Fruit fly (Drosophila melanogaster) whole organism, embryonic: Measurements from ENCODE around the gene CG7550.

Experiments
- ATbp ChIP-seq: fragments of 200-800 bp; sonication (Bioruptor generic); optimal IDR thresholded peaks from 2 replicates; lab custom pipeline; 2017; ENCODE audit warnings: missing biosample characterization, mild to moderate bottlenecking, missing genetic modification characterization, missing genetic modification reagents
- B-H2 ChIP-seq: fragments of 200-800 bp; sonication (Bioruptor generic); optimal IDR thresholded peaks from 2 replicates; lab custom pipeline; 2018; ENCODE audit warnings: missing biosample characterization, mild to moderate bottlenecking, missing genetic modification characterization
- CG10959 ChIP-seq: fragments of 200-800 bp; sonication (Bioruptor generic); IDR thresholded peaks from 2 replicates; pipeline ENCODE4 v1.3.6; 2022; ENCODE audit warnings: missing biosample characterization, missing genetic modification characterization
- CG12219 ChIP-seq: fragments of 200-800 bp; sonication (Bioruptor generic); optimal IDR thresholded peaks from 3 replicates; lab custom pipeline; 2018; ENCODE audit warnings: missing biosample characterization, mild to moderate bottlenecking, missing genetic modification characterization
- CG12659 ChIP-seq: fragments of 200-800 bp; sonication (Bioruptor generic); optimal IDR thresholded peaks from 3 replicates; lab custom pipeline; 2017; ENCODE audit warnings: mild to moderate bottlenecking, missing biosample characterization, missing genetic modification reagents, missing genetic modification characterization
- CG12769 ChIP-seq: fragments of 200-800 bp; sonication (Bioruptor generic); optimal IDR thresholded peaks from 2 replicates; lab custom pipeline; 2019; ENCODE audit warnings: missing biosample characterization, mild to moderate bottlenecking, missing genetic modification characterization, moderate library complexity
- CG13894 ChIP-seq: fragments of 200-800 bp; sonication (Bioruptor generic); optimal IDR thresholded peaks from 3 replicates; lab custom pipeline; 2018; ENCODE audit warnings: missing biosample characterization, mild to moderate bottlenecking, missing genetic modification characterization, moderate library complexity
- CG14667 ChIP-seq: fragments of 200-800 bp; sonication (Bioruptor generic); IDR thresholded peaks from 2 replicates; pipeline ENCODE4 v1.3.6; 2022; ENCODE audit warnings: missing biosample characterization, missing genetic modification characterization
- CG14965 ChIP-seq: fragments of 200-800 bp; sonication (Bioruptor generic); optimal IDR thresholded peaks from 2 replicates; lab custom pipeline; 2016; ENCODE audit warnings: missing biosample characterization, missing genetic modification characterization, borderline replicate concordance
- CG15269 ChIP-seq: fragments of 200-800 bp; sonication (Bioruptor generic); optimal IDR thresholded peaks from 2 replicates; lab custom pipeline; 2018; ENCODE audit warnings: missing biosample characterization, mild to moderate bottlenecking, missing genetic modification characterization, moderate library complexity
- CG1602 ChIP-seq: fragments of 200-800 bp; sonication (Bioruptor generic); optimal IDR thresholded peaks from 3 replicates; lab custom pipeline; 2016; ENCODE audit warnings: missing biosample characterization, missing genetic modification characterization
- CG17361 ChIP-seq: fragments of 200-800 bp; sonication (Bioruptor generic); IDR thresholded peaks from 3 replicates; pipeline ENCODE4 v1.3.6; 2022; ENCODE audit warnings: missing biosample characterization, missing genetic modification characterization
- CG2116 ChIP-seq: fragments of 200-800 bp; sonication (Bioruptor generic); optimal IDR thresholded peaks from 3 replicates; lab custom pipeline; 2018; ENCODE audit warnings: missing biosample characterization, mild to moderate bottlenecking, missing genetic modification characterization
- CG2678 ChIP-seq: fragments of 200-800 bp; sonication (Bioruptor generic); optimal IDR thresholded peaks from 3 replicates; lab custom pipeline; 2019; ENCODE audit warnings: missing biosample characterization, mild to moderate bottlenecking, missing genetic modification characterization, moderate library complexity
- CG34224 ChIP-seq: fragments of 200-800 bp; sonication (Bioruptor generic); IDR thresholded peaks from 3 replicates; pipeline ENCODE4 v1.3.6; 2022; ENCODE audit warnings: missing biosample characterization, missing genetic modification characterization; ENCODE audit not compliant: partially characterized antibody
- CG4707 ChIP-seq: fragments of 200-800 bp; sonication (Bioruptor generic); optimal IDR thresholded peaks from 2 replicates; lab custom pipeline; 2018; ENCODE audit warnings: missing biosample characterization, mild to moderate bottlenecking, missing genetic modification characterization, moderate library complexity
- CG5245 ChIP-seq: fragments of 200-800 bp; sonication (Bioruptor generic); optimal IDR thresholded peaks from 3 replicates; lab custom pipeline; 2016; ENCODE audit warnings: missing biosample characterization, missing genetic modification characterization
- CG7963 ChIP-seq: fragments of 200-800 bp; sonication (Bioruptor generic); IDR thresholded peaks from 3 replicates; pipeline ENCODE4 v1.3.6; 2022; ENCODE audit warnings: missing biosample characterization, missing genetic modification characterization; ENCODE audit not compliant: partially characterized antibody
- CG8089 ChIP-seq: fragments of 200-800 bp; sonication (Bioruptor generic); optimal IDR thresholded peaks from 3 replicates; lab custom pipeline; 2016; ENCODE audit warnings: missing biosample characterization, missing genetic modification characterization
- E2f2 ChIP-seq: fragments of 200-800 bp; sonication (Bioruptor generic); IDR thresholded peaks from 2 replicates; pipeline ENCODE4 v1.3.6; 2022; ENCODE audit warnings: missing biosample characterization, missing genetic modification characterization
- HmgZ ChIP-seq: fragments of 200-800 bp; sonication (Bioruptor generic); optimal IDR thresholded peaks from 2 replicates; lab custom pipeline; 2018; ENCODE audit warnings: missing biosample characterization, mild to moderate bottlenecking, missing genetic modification characterization
- Lhr ChIP-seq: fragments of 200-800 bp; sonication (Bioruptor generic); optimal IDR thresholded peaks from 3 replicates; lab custom pipeline; 2017; ENCODE audit warnings: mild to moderate bottlenecking, missing biosample characterization, missing genetic modification reagents, missing genetic modification characterization
- MBD-R2 ChIP-seq: fragments of 200-800 bp; sonication (Bioruptor generic); IDR thresholded peaks from 2 replicates; pipeline ENCODE4 v1.3.6; 2022; ENCODE audit warnings: missing biosample characterization, missing genetic modification characterization
- Max ChIP-seq: fragments of 200-800 bp; sonication (Bioruptor generic); optimal IDR thresholded peaks from 2 replicates; lab custom pipeline; 2016; ENCODE audit warnings: missing biosample characterization, mild to moderate bottlenecking, missing genetic modification characterization
- Nf-YA ChIP-seq: fragments of 200-800 bp; sonication (Bioruptor generic); IDR thresholded peaks from 2 replicates; pipeline ENCODE4 v1.3.6; 2022; ENCODE audit warnings: missing biosample characterization, missing genetic modification characterization
- Nf-YC ChIP-seq: fragments of 200-800 bp; optimal IDR thresholded peaks from 3 replicates; lab custom pipeline; 2019; ENCODE audit warnings: missing biosample characterization, mild to moderate bottlenecking, missing genetic modification characterization, moderate library complexity
- Sry-δ ChIP-seq: fragments of 200-800 bp; sonication (Bioruptor generic); optimal IDR thresholded peaks from 2 replicates; lab custom pipeline; 2016; ENCODE audit warnings: missing biosample characterization, missing genetic modification characterization
- ap ChIP-seq: fragments of 200-800 bp; sonication (Bioruptor generic); IDR thresholded peaks from 2 replicates; pipeline ENCODE4 v1.3.6; 2022; ENCODE audit warnings: missing biosample characterization, missing genetic modification characterization
- btn ChIP-seq: fragments of 200-800 bp; sonication (Bioruptor generic); optimal IDR thresholded peaks from 2 replicates; lab custom pipeline; 2016; ENCODE audit warnings: missing biosample characterization, missing genetic modification characterization
- chn ChIP-seq: fragments of 200-800 bp; sonication (Bioruptor generic); optimal IDR thresholded peaks from 2 replicates; lab custom pipeline; 2016; ENCODE audit warnings: missing biosample characterization, missing genetic modification characterization
- ci ChIP-seq: fragments of 200-800 bp; sonication (Bioruptor generic); IDR thresholded peaks from 3 replicates; pipeline ENCODE4 v1.3.6; 2022; ENCODE audit warnings: missing biosample characterization, missing genetic modification characterization
- cwo ChIP-seq: fragments of 200-800 bp; sonication (Bioruptor generic); optimal IDR thresholded peaks from 3 replicates; lab custom pipeline; 2017; ENCODE audit warnings: missing biosample characterization, missing genetic modification characterization, mild to moderate bottlenecking, moderate library complexity, missing genetic modification reagents
- emc ChIP-seq: fragments of 200-800 bp; sonication (Bioruptor generic); optimal IDR thresholded peaks from 2 replicates; lab custom pipeline; 2016; ENCODE audit warnings: missing biosample characterization, missing genetic modification characterization
- fru ChIP-seq: fragments of >200 bp; optimal IDR thresholded peaks from 2 replicates; lab custom pipeline; 2017
- ftz-f1 ChIP-seq: fragments of 200-800 bp; sonication (Bioruptor generic); optimal IDR thresholded peaks from 2 replicates; lab custom pipeline; 2016; ENCODE audit warnings: missing biosample characterization, missing genetic modification characterization
- gcm ChIP-seq: fragments of 200-800 bp; sonication (Bioruptor generic); optimal IDR thresholded peaks from 2 replicates; lab custom pipeline; 2019; ENCODE audit warnings: missing biosample characterization, mild to moderate bottlenecking, missing genetic modification characterization, moderate library complexity
- gem ChIP-seq: fragments of 200-800 bp; sonication (Bioruptor generic); optimal IDR thresholded peaks from 2 replicates; lab custom pipeline; 2019; ENCODE audit warnings: missing biosample characterization, mild to moderate bottlenecking, missing genetic modification characterization, moderate library complexity
- h ChIP-seq: fragments of >200 bp; optimal IDR thresholded peaks from 2 replicates; lab custom pipeline; 2017
- hb ChIP-seq: fragments of 200-800 bp; sonication (Bioruptor generic); IDR thresholded peaks from 3 replicates; pipeline ENCODE4 v1.3.6; 2022; ENCODE audit warnings: missing biosample characterization, missing genetic modification characterization; ENCODE audit not compliant: partially characterized antibody
- klu ChIP-seq: fragments of 200-800 bp; sonication (Bioruptor generic); IDR thresholded peaks from 2 replicates; pipeline ENCODE4 v1.3.6; 2022; ENCODE audit warnings: missing biosample characterization, missing genetic modification characterization
- kni ChIP-seq: fragments of 200-800 bp; sonication (Bioruptor generic); optimal IDR thresholded peaks from 3 replicates; lab custom pipeline; 2017; ENCODE audit warnings: mild to moderate bottlenecking, missing biosample characterization, missing genetic modification reagents, missing genetic modification characterization
- mirr ChIP-seq: fragments of 200-800 bp; sonication (Bioruptor generic); optimal IDR thresholded peaks from 3 replicates; lab custom pipeline; 2018; ENCODE audit warnings: missing biosample characterization, mild to moderate bottlenecking, missing genetic modification characterization
- nerfin-1 ChIP-seq: fragments of 200-800 bp; sonication (Bioruptor generic); optimal IDR thresholded peaks from 3 replicates; lab custom pipeline; 2019; ENCODE audit warnings: missing biosample characterization, mild to moderate bottlenecking, missing genetic modification characterization, moderate library complexity
- phol ChIP-seq: fragments of 200-800 bp; sonication (Bioruptor generic); optimal IDR thresholded peaks from 3 replicates; lab custom pipeline; 2018; ENCODE audit warnings: missing biosample characterization, mild to moderate bottlenecking, missing genetic modification characterization, moderate library complexity
- ranshi ChIP-seq: fragments of 200-800 bp; sonication (Bioruptor generic); IDR thresholded peaks from 2 replicates; pipeline ENCODE4 v1.3.6; 2022; ENCODE audit warnings: missing biosample characterization, missing genetic modification characterization
- sd ChIP-seq: fragments of 200-800 bp; sonication (Bioruptor generic); optimal IDR thresholded peaks from 3 replicates; lab custom pipeline; 2018; ENCODE audit warnings: missing biosample characterization, mild to moderate bottlenecking, missing genetic modification characterization, moderate library complexity
- shn ChIP-seq: fragments of 200-800 bp; sonication (Bioruptor generic); optimal IDR thresholded peaks from 3 replicates; lab custom pipeline; 2016; ENCODE audit warnings: missing biosample characterization, missing genetic modification characterization
- sim ChIP-seq: fragments of 200-800 bp; sonication (Bioruptor generic); IDR thresholded peaks from 2 replicates; pipeline ENCODE4 v1.3.6; 2022; ENCODE audit warnings: missing biosample characterization, missing genetic modification characterization
- slbo ChIP-seq: fragments of 200-800 bp; sonication (Bioruptor generic); IDR thresholded peaks from 2 replicates; pipeline ENCODE4 v1.3.6; 2022; ENCODE audit warnings: missing biosample characterization, missing genetic modification characterization
- tll ChIP-seq, 2 experiments: fragments of 200-800 bp in 1 of 2; fragments of >200 bp in 1 of 2; sonication (Bioruptor generic) in 1 of 2; optimal IDR thresholded peaks; 2 replicates each; lab custom pipeline; 2017 to 2019; ENCODE audit warnings: missing biosample characterization in 2 of 2, missing genetic modification characterization in 2 of 2, mild to moderate bottlenecking in 1 of 2, moderate library complexity in 1 of 2
- zfh1 ChIP-seq: fragments of 200-800 bp; sonication (Bioruptor generic); IDR thresholded peaks from 3 replicates; pipeline ENCODE4 v1.3.6; 2022; ENCODE audit warnings: missing biosample characterization, missing genetic modification characterization

Gene CG7550

DNA sequence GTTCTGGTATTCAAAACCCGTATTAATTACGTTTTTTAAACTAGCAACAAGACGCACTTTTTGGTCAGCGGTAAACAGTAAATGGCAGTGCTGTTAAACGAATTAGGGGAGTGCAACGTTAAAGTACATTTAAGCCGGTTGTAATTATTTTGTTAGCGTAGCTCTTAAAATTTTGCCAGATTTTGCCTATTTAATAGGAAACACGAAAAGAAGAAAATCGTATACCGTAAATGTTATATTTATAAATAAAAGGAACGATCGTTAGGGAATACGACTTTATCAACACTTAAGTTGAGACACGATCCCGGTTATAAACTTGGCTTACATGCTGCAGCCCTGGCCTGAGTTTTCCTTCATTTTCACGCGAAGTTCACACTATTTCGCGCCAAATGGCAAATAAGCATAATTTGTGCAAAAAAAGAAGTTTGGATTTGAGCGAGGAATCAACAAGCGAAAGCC, 13.1 kb upstream of the CG7550 start, which contains the start of the genes Setx and mus301 (continued):
- TF ChIP-seq CG17361 (GFP tag; lab: Robert Waterston, UW), result no peak; the same call in 2 of the 3 replicates
- no peak for TF ChIP-seq sd (tag; lab: Kevin White, UChicago)
- TF ChIP-seq HmgZ, result peak; percentile 88
- TF ChIP-seq MBD-R2, result peak; percentile 96
- TF ChIP-seq h (lab: Kevin White, UChicago), result no peak
- TF ChIP-seq cwo (GFP tag; lab: Kevin White, UChicago), result peak; percentile 46
- TF ChIP-seq CG5245 (GFP tag; lab: Kevin White, UChicago), result peak; percentile 67
- TF ChIP-seq Nf-YC (tag; lab: Kevin White, UChicago), result no peak
- peak; percentile 91 for TF ChIP-seq Max (GFP tag; lab: Kevin White, UChicago)
- TF ChIP-seq CG1602 (GFP tag; lab: Kevin White, UChicago), result peak; percentile 85
- peak; percentile 46 for TF ChIP-seq ftz-f1 (GFP tag; lab: Kevin White, UChicago)
- TF ChIP-seq btn (GFP tag; lab: Kevin White, UChicago), result peak; percentile 58
- TF ChIP-seq CG7963 (GFP tag; lab: Robert Waterston, UW), result no peak
- no peak for TF ChIP-seq CG12769 (tag; lab: Kevin White, UChicago)
- TF ChIP-seq CG2116 (GFP tag; lab: Kevin White, UChicago), result peak; percentile 78
- TF ChIP-seq Sry-δ (GFP tag; lab: Kevin White, UChicago), result peak; percentile 61
- TF ChIP-seq phol (tag; lab: Kevin White, UChicago), result peak; percentile 88
- TF ChIP-seq CG8089, result peak; percentile 75
- peak; percentile 48; the same call in 1 of the 2 replicates for TF ChIP-seq CG10959
- TF ChIP-seq CG12659 (GFP tag; lab: Kevin White, UChicago), result peak; percentile 94
- no peak for TF ChIP-seq CG2678 (tag; lab: Kevin White, UChicago)
- TF ChIP-seq nerfin-1 (tag; lab: Kevin White, UChicago), result peak; percentile 62
- peak; percentile 75 for TF ChIP-seq B-H2 (GFP tag; lab: Kevin White, UChicago)
- no peak for TF ChIP-seq kni
- TF ChIP-seq CG4707 (GFP tag; lab: Kevin White, UChicago), result no peak
- TF ChIP-seq chn (GFP tag; lab: Kevin White, UChicago), result peak; percentile 90
- no peak for TF ChIP-seq sim (GFP tag; lab: Robert Waterston, UW)
- peak in 1 of 2 experiments; percentile 6 for TF ChIP-seq tll (GFP tag; optimal IDR thresholded peaks at IDR 0.05; lab: Kevin White, UChicago)
- TF ChIP-seq ATbp (GFP tag; lab: Kevin White, UChicago), result peak; percentile 30
- peak; percentile 83 for TF ChIP-seq gem
- peak; percentile 68; the same call in 1 of the 2 replicates for TF ChIP-seq ranshi (GFP tag; lab: Robert Waterston, UW)
- TF ChIP-seq klu (GFP tag; lab: Robert Waterston, UW), result peak; percentile 72
- no peak for TF ChIP-seq gcm (GFP tag; lab: Kevin White, UChicago)
- TF ChIP-seq E2f2, result peak; percentile 91
- TF ChIP-seq CG13894, result no peak
- TF ChIP-seq slbo (GFP tag; lab: Robert Waterston, UW), result peak; percentile 90
- no peak for TF ChIP-seq CG14965 (GFP tag; lab: Kevin White, UChicago)
- peak; percentile 66 for TF ChIP-seq CG14667 (GFP tag; lab: Robert Waterston, UW)
- peak; percentile 20; the same call in 1 of the 2 replicates for TF ChIP-seq ap (GFP tag; lab: Robert Waterston, UW)
- TF ChIP-seq shn (GFP tag; lab: Kevin White, UChicago), result peak; percentile 76
- TF ChIP-seq CG12219 (GFP tag; lab: Kevin White, UChicago), result no peak
- no peak for TF ChIP-seq CG15269 (tag; lab: Kevin White, UChicago)
- TF ChIP-seq mirr (GFP tag; lab: Kevin White, UChicago), result no peak
- peak; percentile 73 for TF ChIP-seq zfh1 (GFP tag; lab: Robert Waterston, UW)
- TF ChIP-seq CG34224 (GFP tag; lab: Robert Waterston, UW), result no peak
- TF ChIP-seq hb (GFP tag; lab: Robert Waterston, UW), result no peak
- TF ChIP-seq Lhr (GFP tag; lab: Kevin White, UChicago), result peak; percentile 95
- no peak for TF ChIP-seq Nf-YA (GFP tag; lab: Robert Waterston, UW)
- TF ChIP-seq fru (lab: Kevin White, UChicago), result no peak
- peak; percentile 71 for TF ChIP-seq emc
- peak; percentile 58; the same call in 1 of the 3 replicates for TF ChIP-seq ci (GFP tag; lab: Robert Waterston, UW)
